Fruit fly (Drosophila melanogaster) whole organism, embryonic: Measurements from ENCODE around the gene kraken.

ENCODE experiments used
- CG1024 ChIP-seq: fragments of 200-800 bp; sonication (Bioruptor generic); IDR thresholded peaks from 2 replicates; pipeline ENCODE4 v1.3.6; 2022; ENCODE audit warnings: missing biosample characterization, missing genetic modification characterization
- CG10543 ChIP-seq: fragments of 200-800 bp; sonication (Bioruptor generic); optimal IDR thresholded peaks from 3 replicates; lab custom pipeline; 2017; ENCODE audit warnings: missing biosample characterization, mild to moderate bottlenecking, missing genetic modification characterization, moderate library complexity
- CG11456 ChIP-seq: fragments of 200-800 bp; sonication (Bioruptor generic); IDR thresholded peaks from 3 replicates; pipeline ENCODE4 v1.3.6; 2022; ENCODE audit warnings: missing biosample characterization, missing genetic modification characterization
- CG12155 ChIP-seq: fragments of 200-800 bp; sonication (Bioruptor generic); optimal IDR thresholded peaks from 3 replicates; lab custom pipeline; 2016; ENCODE audit warnings: missing biosample characterization, missing genetic modification characterization
- CG12236 ChIP-seq: fragments of 200-800 bp; sonication (Bioruptor generic); optimal IDR thresholded peaks from 2 replicates; lab custom pipeline; 2016; ENCODE audit warnings: missing biosample characterization, missing genetic modification characterization
- CG1233 ChIP-seq: fragments of 200-800 bp; sonication (Bioruptor generic); optimal IDR thresholded peaks from 4 replicates; lab custom pipeline; 2018; ENCODE audit warnings: missing biosample characterization, mild to moderate bottlenecking, missing genetic modification characterization
- CG12769 ChIP-seq: fragments of 200-800 bp; sonication (Bioruptor generic); optimal IDR thresholded peaks from 2 replicates; lab custom pipeline; 2019; ENCODE audit warnings: missing biosample characterization, mild to moderate bottlenecking, missing genetic modification characterization, moderate library complexity
- CG13296 ChIP-seq: fragments of 200-800 bp; sonication (Bioruptor generic); optimal IDR thresholded peaks from 3 replicates; lab custom pipeline; 2018; ENCODE audit warnings: missing biosample characterization, mild to moderate bottlenecking, missing genetic modification characterization
- CG14050 ChIP-seq: fragments of 200-800 bp; sonication (Bioruptor generic); IDR thresholded peaks from 3 replicates; pipeline ENCODE4 v1.3.6; 2022; ENCODE audit warnings: missing biosample characterization, missing genetic modification characterization
- CG15011 ChIP-seq: fragments of 200-800 bp; sonication (Bioruptor generic); optimal IDR thresholded peaks from 3 replicates; lab custom pipeline; 2018; ENCODE audit warnings: missing biosample characterization, mild to moderate bottlenecking, missing genetic modification characterization
- CG15073 ChIP-seq: fragments of 200-800 bp; sonication (Bioruptor generic); optimal IDR thresholded peaks from 2 replicates; lab custom pipeline; 2016; ENCODE audit warnings: missing biosample characterization, missing genetic modification characterization
- CG1647 ChIP-seq: fragments of 200-800 bp; sonication (Bioruptor generic); optimal IDR thresholded peaks from 3 replicates; lab custom pipeline; 2016; ENCODE audit warnings: missing biosample characterization, missing genetic modification characterization
- CG1832 ChIP-seq: fragments of 200-800 bp; sonication (Bioruptor generic); optimal IDR thresholded peaks from 2 replicates; lab custom pipeline; 2017; ENCODE audit warnings: missing biosample characterization, mild to moderate bottlenecking, missing genetic modification characterization, inconsistent platforms
- CG31388 ChIP-seq: fragments of 200-800 bp; sonication (Bioruptor generic); optimal IDR thresholded peaks from 2 replicates; lab custom pipeline; 2016; ENCODE audit warnings: missing biosample characterization, missing genetic modification characterization
- CG31441 ChIP-seq: fragments of 200-800 bp; sonication (Bioruptor generic); IDR thresholded peaks from 2 replicates; pipeline ENCODE4 v1.3.6; 2022; ENCODE audit warnings: missing biosample characterization, missing genetic modification characterization
- CG33213 ChIP-seq: fragments of 200-800 bp; sonication (Bioruptor generic); optimal IDR thresholded peaks from 3 replicates; lab custom pipeline; 2016; ENCODE audit warnings: missing biosample characterization, missing genetic modification characterization
- CG5245 ChIP-seq: fragments of 200-800 bp; sonication (Bioruptor generic); optimal IDR thresholded peaks from 3 replicates; lab custom pipeline; 2016; ENCODE audit warnings: missing biosample characterization, missing genetic modification characterization
- CG6683 ChIP-seq: fragments of 200-800 bp; sonication (Bioruptor generic); optimal IDR thresholded peaks from 2 replicates; lab custom pipeline; 2017; ENCODE audit warnings: missing biosample characterization, mild to moderate bottlenecking, missing genetic modification characterization, missing genetic modification reagents
- CG6689 ChIP-seq: fragments of 200-800 bp; sonication (Bioruptor generic); IDR thresholded peaks from 2 replicates; pipeline ENCODE4 v1.3.6; 2022; ENCODE audit warnings: missing biosample characterization, missing genetic modification characterization
- CG8388 ChIP-seq: fragments of 200-800 bp; sonication (Bioruptor generic); optimal IDR thresholded peaks from 2 replicates; lab custom pipeline; 2019; ENCODE audit warnings: missing biosample characterization, mild to moderate bottlenecking, missing genetic modification characterization, moderate library complexity
- CoRest ChIP-seq: fragments of 200-800 bp; sonication (Bioruptor generic); optimal IDR thresholded peaks from 3 replicates; lab custom pipeline; 2018; ENCODE audit warnings: missing biosample characterization, mild to moderate bottlenecking, missing genetic modification characterization, moderate library complexity
- D ChIP-seq, 2 experiments: fragments of 200-800 bp in 1 of 2; fragments of >200 bp in 1 of 2; sonication (Bioruptor generic) in 1 of 2; optimal IDR thresholded peaks; 2 replicates in 1 of 2; 3 replicates in 1 of 2; lab custom pipeline; 2017; ENCODE audit warnings: mild to moderate bottlenecking in 1 of 2, missing biosample characterization in 1 of 2, missing genetic modification characterization in 1 of 2, missing genetic modification reagents in 1 of 2
- Dip3 ChIP-seq: fragments of 200-800 bp; sonication (Bioruptor generic); optimal IDR thresholded peaks from 3 replicates; lab custom pipeline; 2016; ENCODE audit warnings: missing biosample characterization, missing genetic modification characterization
- Hsf ChIP-seq: fragments of 200-800 bp; sonication (Bioruptor generic); optimal IDR thresholded peaks from 3 replicates; lab custom pipeline; 2016; ENCODE audit warnings: missing biosample characterization, missing genetic modification characterization
- Taf1 ChIP-seq: fragments of 200-800 bp; sonication (Bioruptor generic); IDR thresholded peaks from 2 replicates; pipeline ENCODE4 v1.3.6; 2022; ENCODE audit warnings: missing biosample characterization, missing genetic modification characterization
- abd-A ChIP-seq: fragments of 200-800 bp; sonication (Bioruptor generic); optimal IDR thresholded peaks from 3 replicates; lab custom pipeline; 2019; ENCODE audit warnings: missing biosample characterization, mild to moderate bottlenecking, missing genetic modification characterization, moderate library complexity
- amos ChIP-seq: fragments of 200-800 bp; sonication (Bioruptor generic); IDR thresholded peaks from 2 replicates; pipeline ENCODE4 v1.3.6; 2022; ENCODE audit warnings: missing biosample characterization, missing genetic modification characterization; ENCODE audit not compliant: partially characterized antibody
- ara ChIP-seq: fragments of 200-800 bp; sonication (Bioruptor generic); IDR thresholded peaks from 2 replicates; pipeline ENCODE4 v1.3.6; 2022; ENCODE audit warnings: missing biosample characterization, missing genetic modification characterization
- ash1 ChIP-seq: fragments of 200-800 bp; sonication (Bioruptor generic); optimal IDR thresholded peaks from 2 replicates; lab custom pipeline; 2018; ENCODE audit warnings: missing biosample characterization, mild to moderate bottlenecking, missing genetic modification characterization
- bsh ChIP-seq, 2 experiments: fragments of 200-800 bp; sonication (Bioruptor generic); optimal IDR thresholded peaks; 2 replicates each; lab custom pipeline; 2017 to 2018; ENCODE audit warnings: mild to moderate bottlenecking in 2 of 2, missing biosample characterization in 2 of 2, missing genetic modification characterization in 2 of 2, moderate library complexity in 1 of 2
- chm ChIP-seq: fragments of 200-800 bp; sonication (Bioruptor generic); IDR thresholded peaks from 2 replicates; pipeline ENCODE4 v1.3.6; 2022; ENCODE audit warnings: missing biosample characterization, missing genetic modification characterization
- da ChIP-seq: fragments of 200-800 bp; sonication (Bioruptor generic); optimal IDR thresholded peaks from 2 replicates; lab custom pipeline; 2016; ENCODE audit warnings: missing biosample characterization, missing genetic modification characterization
- dati ChIP-seq: fragments of 200-800 bp; sonication (Bioruptor generic); IDR thresholded peaks from 2 replicates; pipeline ENCODE4 v1.3.6; 2022; ENCODE audit warnings: missing biosample characterization, missing genetic modification characterization
- disco-r ChIP-seq: fragments of 200-800 bp; sonication (Bioruptor generic); optimal IDR thresholded peaks from 2 replicates; lab custom pipeline; 2016; ENCODE audit warnings: missing biosample characterization, missing genetic modification characterization
- exex ChIP-seq: fragments of 200-800 bp; sonication (Bioruptor generic); optimal IDR thresholded peaks from 4 replicates; lab custom pipeline; 2018; ENCODE audit warnings: missing biosample characterization, mild to moderate bottlenecking, missing genetic modification characterization, moderate library complexity
- gsb ChIP-seq: fragments of 200-800 bp; sonication (Bioruptor generic); IDR thresholded peaks from 2 replicates; pipeline ENCODE4 v1.3.6; 2022; ENCODE audit warnings: missing biosample characterization, missing genetic modification characterization
- gsb-n ChIP-seq: fragments of 200-800 bp; sonication (Bioruptor generic); optimal IDR thresholded peaks from 3 replicates; lab custom pipeline; 2018; ENCODE audit warnings: missing biosample characterization, mild to moderate bottlenecking, missing genetic modification characterization
- lola ChIP-seq, 3 experiments: fragments of >200 bp in 2 of 3; fragments of 200-800 bp in 1 of 3; sonication (Bioruptor generic) in 1 of 3; optimal IDR thresholded peaks; 2 replicates each; lab custom pipeline; 2017 to 2019; ENCODE audit warnings: missing biosample characterization in 3 of 3, missing genetic modification characterization in 3 of 3, mild to moderate bottlenecking in 1 of 3, moderate library complexity in 1 of 3
- maf-S ChIP-seq: fragments of 200-800 bp; sonication (Bioruptor generic); optimal IDR thresholded peaks from 2 replicates; lab custom pipeline; 2016; ENCODE audit warnings: missing biosample characterization, missing genetic modification characterization
- odd ChIP-seq: fragments of 200-800 bp; sonication (Bioruptor generic); optimal IDR thresholded peaks from 2 replicates; lab custom pipeline; 2017; ENCODE audit warnings: missing biosample characterization, mild to moderate bottlenecking, missing genetic modification characterization
- pho ChIP-seq: fragments of 200-800 bp; sonication (Bioruptor generic); optimal IDR thresholded peaks from 2 replicates; lab custom pipeline; 2016; ENCODE audit warnings: missing biosample characterization, missing genetic modification characterization
- pum ChIP-seq: fragments of 200-800 bp; sonication (Bioruptor generic); optimal IDR thresholded peaks from 2 replicates; lab custom pipeline; 2016; ENCODE audit warnings: missing biosample characterization, missing genetic modification characterization
- scrt ChIP-seq: fragments of 200-800 bp; sonication (Bioruptor generic); optimal IDR thresholded peaks from 2 replicates; lab custom pipeline; 2018; ENCODE audit warnings: missing biosample characterization, mild to moderate bottlenecking, missing genetic modification characterization, moderate library complexity
- sr ChIP-seq: fragments of 200-800 bp; sonication (Bioruptor generic); IDR thresholded peaks from 3 replicates; pipeline ENCODE4 v1.3.6; 2022; ENCODE audit warnings: missing biosample characterization, missing genetic modification characterization
- tap ChIP-seq: fragments of 200-800 bp; optimal IDR thresholded peaks from 3 replicates; lab custom pipeline; 2019; ENCODE audit warnings: missing biosample characterization, mild to moderate bottlenecking, missing genetic modification characterization, moderate library complexity
- tin ChIP-seq: fragments of 200-800 bp; sonication (Bioruptor generic); optimal IDR thresholded peaks from 3 replicates; lab custom pipeline; 2016; ENCODE audit warnings: missing biosample characterization, missing genetic modification characterization
- toy ChIP-seq: fragments of 200-800 bp; sonication (Bioruptor generic); IDR thresholded peaks from 2 replicates; pipeline ENCODE4 v1.3.6; 2022; ENCODE audit warnings: missing biosample characterization, missing genetic modification characterization
- wek ChIP-seq: fragments of 200-800 bp; sonication (Bioruptor generic); optimal IDR thresholded peaks from 3 replicates; lab custom pipeline; 2018; ENCODE audit warnings: missing biosample characterization, mild to moderate bottlenecking, missing genetic modification characterization, moderate library complexity
- zen ChIP-seq: fragments of 200-800 bp; sonication (Bioruptor generic); optimal IDR thresholded peaks from 3 replicates; lab custom pipeline; 2018; ENCODE audit warnings: missing biosample characterization, mild to moderate bottlenecking, missing genetic modification characterization, moderate library complexity

Gene kraken

dm6 chr2L:819315-820032 lies 33.1 kb upstream of the kraken start, which contains the start of the genes PGAP2 and Clp:
Gene PGAP2 (minus strand): TSS chr2L:819508.
Gene Clp (plus strand): TSS chr2L:819964.
- TF ChIP-seq CG12155 (GFP tag; lab: Kevin White, UChicago) (peak; percentile 73), disco-r (GFP tag; lab: Kevin White, UChicago) (no peak), bsh (GFP tag; optimal IDR thresholded peaks at IDR 0.05; lab: Kevin White, UChicago) (peak in 1 of 2 experiments; percentile 72), da (GFP tag; lab: Kevin White, UChicago) (no peak), CG8388 (GFP tag; lab: Kevin White, UChicago) (peak; percentile 85), CG1024 (peak; percentile 43; the same call in 1 of the 2 replicates), CG6689 (GFP tag; lab: Robert Waterston, UW) (peak; percentile 76), CG11456 (GFP tag; lab: Robert Waterston, UW) (peak; percentile 73; the same call in 2 of the 3 replicates), CG15011 (peak; percentile 47), CG31441 (GFP tag; lab: Robert Waterston, UW) (peak; percentile 73), D (optimal IDR thresholded peaks at IDR 0.05; lab: Kevin White, UChicago) (no peak), D (GFP tag; optimal IDR thresholded peaks at IDR 0.05; lab: Kevin White, UChicago) (peak; percentile 41), CG33213 (GFP tag; lab: Kevin White, UChicago) (no peak), gsb (GFP tag; lab: Robert Waterston, UW) (no peak), tap (no peak), wek (GFP tag; lab: Kevin White, UChicago) (no peak), CG12769 (tag; lab: Kevin White, UChicago) (no peak), scrt (GFP tag; lab: Kevin White, UChicago) (no peak), pho (peak; percentile 60), CG5245 (GFP tag; lab: Kevin White, UChicago) (peak; percentile 42), CG1233 (GFP tag; lab: Kevin White, UChicago) (peak; percentile 74), tin (GFP tag; lab: Kevin White, UChicago) (peak; percentile 73), sr (GFP tag; lab: Robert Waterston, UW) (no peak), zen (tag; lab: Kevin White, UChicago) (peak; percentile 62), CG6683 (no peak), chm (GFP tag; lab: Robert Waterston, UW) (no peak), CG14050 (GFP tag; lab: Robert Waterston, UW) (peak; percentile 53; the same call in 2 of the 3 replicates), Taf1 (GFP tag; lab: Robert Waterston, UW) (peak; percentile 24; the same call in 1 of the 2 replicates), CG1832 (no peak), amos (GFP tag; lab: Robert Waterston, UW) (peak; percentile 11; the same call in 1 of the 2 replicates), Dip3 (no peak), Hsf (GFP tag; lab: Kevin White, UChicago) (peak; percentile 72), CG13296 (peak; percentile 38), dati (no peak), gsb-n (tag; lab: Kevin White, UChicago) (no peak), CG1647 (GFP tag; lab: Kevin White, UChicago) (peak; percentile 2), odd (GFP tag; lab: Kevin White, UChicago) (no peak), CoRest (tag; lab: Kevin White, UChicago) (peak; percentile 87), CG15073 (GFP tag; lab: Kevin White, UChicago) (peak; percentile 33), exex (tag; lab: Kevin White, UChicago) (peak; percentile 53), CG31388 (GFP tag; lab: Kevin White, UChicago) (peak; percentile 34), ara (GFP tag; lab: Robert Waterston, UW) (peak; percentile 64; the same call in 1 of the 2 replicates), toy (GFP tag; lab: Robert Waterston, UW) (peak; percentile 7; the same call in 1 of the 2 replicates), CG12236 (GFP tag; lab: Kevin White, UChicago) (no peak), ash1 (no peak), lola (GFP tag; optimal IDR thresholded peaks at IDR 0.05; lab: Kevin White, UChicago) (peak in 1 of 3 experiments; percentile 80), abd-A (no peak), pum (GFP tag; lab: Kevin White, UChicago) (peak; percentile 63), maf-S (peak; percentile 3), CG10543 (peak; percentile 52)
